Worm (Caenorhabditis elegans) whole organism, mixed stage, embryonic: ENCODE measurements around the gene nspg-6.

Experiments used
- M03D4.4 ChIP-seq: sonication (generic microtip); optimal IDR thresholded peaks from 2 replicates; lab custom pipeline; 2017; ENCODE audit warnings: mild to moderate bottlenecking, missing genetic modification characterization, missing compliant biosample characterization
- blmp-1 ChIP-seq: fragments of 150-350 bp; optimal IDR thresholded peaks from 2 replicates; lab custom pipeline; 2014; ENCODE audit warnings: missing biosample characterization, missing genetic modification characterization
- ceh-83 ChIP-seq: fragments of 200-800 bp; sonication (Bioruptor generic); optimal IDR thresholded peaks from 2 replicates; lab custom pipeline; 2018; ENCODE audit warnings: mild to moderate bottlenecking, missing genetic modification characterization, missing compliant biosample characterization
- lin-13 ChIP-seq: fragments of 150-350 bp; optimal IDR thresholded peaks from 2 replicates; lab custom pipeline; 2014; ENCODE audit warnings: missing biosample characterization, missing genetic modification characterization
- lsy-2 ChIP-seq: fragments of 150-350 bp; optimal IDR thresholded peaks from 2 replicates; lab custom pipeline; 2014; ENCODE audit warnings: missing biosample characterization, missing genetic modification characterization
- nhr-237 ChIP-seq: fragments of 150-350 bp; optimal IDR thresholded peaks from 2 replicates; lab custom pipeline; 2014; ENCODE audit warnings: missing biosample characterization, missing genetic modification characterization
- nhr-76 ChIP-seq: sonication (generic microtip); optimal IDR thresholded peaks from 2 replicates; lab custom pipeline; 2017; ENCODE audit warnings: missing biosample characterization, missing genetic modification characterization
- pha-4 ChIP-seq: fragments of 150-350 bp; optimal IDR thresholded peaks from 2 replicates; lab custom pipeline; 2018; ENCODE audit warnings: missing biosample characterization, missing genetic modification reagents, missing genetic modification characterization
- snpc-4 ChIP-seq: fragments of 150-350 bp; optimal IDR thresholded peaks from 2 replicates; lab custom pipeline; 2014; ENCODE audit warnings: missing biosample characterization, missing genetic modification characterization
- unc-120 ChIP-seq: sonication (generic microtip); optimal IDR thresholded peaks from 2 replicates; lab custom pipeline; 2017; ENCODE audit warnings: missing genetic modification characterization, missing compliant biosample characterization; ENCODE audit not compliant: poor library complexity, severe bottlenecking
- unc-39 ChIP-seq: fragments of 150-350 bp; optimal IDR thresholded peaks from 2 replicates; lab custom pipeline; 2014; ENCODE audit warnings: missing biosample characterization, missing genetic modification characterization
- ztf-11 ChIP-seq: fragments of 150-350 bp; optimal IDR thresholded peaks from 2 replicates; lab custom pipeline; 2014; ENCODE audit warnings: missing biosample characterization, missing genetic modification characterization

ce11 chrIII:7310662-7311340 is 4.0 kb downstream of the nspg-6 start, which contains the start of the genes F56C9.6 and F56C9.3:
- TF ChIP-seq unc-39 (tag; lab: Kevin White, UChicago) (no peak), snpc-4 (tag; lab: Kevin White, UChicago) (no peak), nhr-237 (tag; lab: Kevin White, UChicago) (no peak), nhr-76 (tag; lab: Kevin White, UChicago) (no peak), ceh-83 (no peak), lin-13 (tag; lab: Kevin White, UChicago) (no peak), blmp-1 (tag; lab: Kevin White, UChicago) (no peak), ztf-11 (no peak), pha-4 (no peak), lsy-2 (tag; lab: Kevin White, UChicago) (no peak), M03D4.4 (no peak), unc-120 (tag; lab: Kevin White, UChicago) (no peak)
